Worm (Caenorhabditis elegans): ENCODE measurements around the gene F09E10.5.

The F09E10.5 gene

ce11 chrX:1477932-1478331 is 16.2 kb downstream of the F09E10.5 start:
- TF ChIP-seq nhr-76 (tag; optimal IDR thresholded peaks at IDR 0.05): no peak
- no peak for TF ChIP-seq nhr-237 (tag; optimal IDR thresholded peaks at IDR 0.05)
- no peak for TF ChIP-seq snpc-4 (tag; optimal IDR thresholded peaks at IDR 0.05)
- TF ChIP-seq mab-5 (tag; optimal IDR thresholded peaks at IDR 0.05): no peak
- TF ChIP-seq ceh-83 (GFP tag; optimal IDR thresholded peaks at IDR 0.05): no peak
- TF ChIP-seq elt-3 (tag; optimal IDR thresholded peaks at IDR 0.05): peak; percentile 18

- TF ChIP-seq sem-2 (GFP tag; optimal IDR thresholded peaks at IDR 0.05): no peak
Observed at ce11 chrX:1476005-1476404, 18.2 kb downstream of the F09E10.5 start.

ce11 chrX:1473794-1474193 is 20.4 kb downstream of the F09E10.5 start:
- TF ChIP-seq lsy-2 (tag; optimal IDR thresholded peaks at IDR 0.05): no peak
- TF ChIP-seq M03D4.4 (tag; optimal IDR thresholded peaks at IDR 0.05): no peak
- no peak for TF ChIP-seq mep-1 (tag; optimal IDR thresholded peaks at IDR 0.05)
- no peak for TF ChIP-seq blmp-1 (tag; optimal IDR thresholded peaks at IDR 0.05)
- no peak for TF ChIP-seq sptf-1 (tag; optimal IDR thresholded peaks at IDR 0.05)
- TF ChIP-seq lin-13 (tag; optimal IDR thresholded peaks at IDR 0.05): no peak

- TF ChIP-seq lin-32 (GFP tag; optimal IDR thresholded peaks at IDR 0.05): no peak
- TF ChIP-seq elt-1 (tag; optimal IDR thresholded peaks at IDR 0.05; ENCODE audit: borderline replicate concordance, insufficient read depth): no peak
- no peak for TF ChIP-seq lin-13 (tag; optimal IDR thresholded peaks at IDR 0.05)
- TF ChIP-seq nhr-12 (tag; optimal IDR thresholded peaks at IDR 0.05): no peak
- no peak for TF ChIP-seq nhr-76 (tag; optimal IDR thresholded peaks at IDR 0.05)
- TF ChIP-seq bed-3 (GFP tag; optimal IDR thresholded peaks at IDR 0.05): no peak
- TF ChIP-seq unc-120 (tag; optimal IDR thresholded peaks at IDR 0.05; ENCODE audit: poor library complexity, severe bottlenecking): no peak
- TF ChIP-seq ceh-43 (GFP tag; optimal IDR thresholded peaks at IDR 0.05): no peak
- no peak for TF ChIP-seq nhr-237 (tag; optimal IDR thresholded peaks at IDR 0.05)
- no peak for TF ChIP-seq cnd-1 (tag; optimal IDR thresholded peaks at IDR 0.05)
- no peak for TF ChIP-seq lsy-2 (tag; optimal IDR thresholded peaks at IDR 0.05)
- no peak for TF ChIP-seq nhr-28 (tag; optimal IDR thresholded peaks at IDR 0.05)
- TF ChIP-seq zip-8 (tag; optimal IDR thresholded peaks at IDR 0.05): no peak
- no peak for TF ChIP-seq ham-2 (GFP tag; optimal IDR thresholded peaks at IDR 0.05)
- no peak for TF ChIP-seq unc-62 (GFP tag; optimal IDR thresholded peaks at IDR 0.05)
- TF ChIP-seq ceh-39 (tag; optimal IDR thresholded peaks at IDR 0.05): no peak
Observed at ce11 chrX:1472880-1473279, 21.3 kb downstream of the F09E10.5 start, which contains the start of gene D1005.5. Gene D1005.5, minus strand, starts transcription at chrX:1472980.

ce11 chrX:1471232-1471631 is 22.9 kb downstream of the F09E10.5 start:
- TF ChIP-seq ceh-43 (GFP tag; optimal IDR thresholded peaks at IDR 0.05) (no peak), snpc-4 (tag; optimal IDR thresholded peaks at IDR 0.05) (no peak), lin-32 (GFP tag; optimal IDR thresholded peaks at IDR 0.05) (no peak), nhr-28 (tag; optimal IDR thresholded peaks at IDR 0.05) (no peak), nhr-237 (tag; optimal IDR thresholded peaks at IDR 0.05) (no peak), mls-2 (tag; optimal IDR thresholded peaks at IDR 0.05) (no peak), mab-5 (tag; optimal IDR thresholded peaks at IDR 0.05) (no peak), cnd-1 (tag; optimal IDR thresholded peaks at IDR 0.05) (no peak), lin-13 (tag; optimal IDR thresholded peaks at IDR 0.05) (no peak), nhr-76 (tag; optimal IDR thresholded peaks at IDR 0.05) (no peak), tbx-8 (GFP tag; optimal IDR thresholded peaks at IDR 0.05) (no peak), zip-8 (tag; optimal IDR thresholded peaks at IDR 0.05) (no peak), flh-1 (GFP tag; optimal IDR thresholded peaks at IDR 0.05) (no peak), ztf-11 (tag; optimal IDR thresholded peaks at IDR 0.05) (no peak), sptf-1 (tag; optimal IDR thresholded peaks at IDR 0.05) (no peak), bed-3 (GFP tag; optimal IDR thresholded peaks at IDR 0.05) (no peak)

- TF ChIP-seq blmp-1 (tag; optimal IDR thresholded peaks at IDR 0.05) (no peak), nhr-237 (tag; optimal IDR thresholded peaks at IDR 0.05) (no peak), ces-1 (GFP tag; optimal IDR thresholded peaks at IDR 0.05) (peak; percentile 40)
Observed at ce11 chrX:1468057-1468456, 26.1 kb downstream of the F09E10.5 start.

Measured in whole organism, mixed stage, embryonic.